Worm (Caenorhabditis elegans): Measurements from ENCODE around the gene cyp-33C9.
"Not testable (repeated sequence)": the region's sequence is repeated elsewhere in the genome, so short reads cannot be mapped to it uniquely, and the experiment has no call there.

The cyp-33C9 gene

DNA sequence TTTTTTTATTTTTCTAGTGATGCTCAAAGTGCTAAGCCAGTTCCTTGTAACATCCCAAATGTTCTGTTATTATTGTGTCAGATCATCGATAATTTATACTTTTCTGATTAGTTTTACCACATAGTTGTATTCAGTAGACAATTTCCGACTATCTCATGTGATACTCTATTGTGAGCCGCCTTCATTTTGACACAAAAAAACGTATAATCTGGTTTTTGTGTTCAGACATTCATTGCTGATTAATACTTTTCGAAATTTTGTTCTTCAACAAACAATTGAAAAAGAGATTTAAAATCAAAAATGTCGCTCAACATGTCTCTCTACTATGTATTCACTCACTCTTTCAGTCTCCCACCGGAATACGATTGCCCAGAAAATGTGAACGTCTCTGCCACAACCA lies 12.9 kb downstream of the cyp-33C9 start, which contains the start of gene srt-7:
Gene srt-7, plus strand, starts transcription at position 301 of the 400 bp plus-strand sequence.
- TF ChIP-seq pqm-1 (tag; optimal IDR thresholded peaks at IDR 0.05) (no peak), nhr-76 (tag; optimal IDR thresholded peaks at IDR 0.05) (no peak), lir-3 (tag; optimal IDR thresholded peaks at IDR 0.05) (no peak), dpl-1 (GFP tag; optimal IDR thresholded peaks at IDR 0.05) (no peak), nhr-11 (tag; optimal IDR thresholded peaks at IDR 0.05) (no peak), lsy-2 (tag; optimal IDR thresholded peaks at IDR 0.05) (no peak), F44E2.7 (GFP tag; IDR thresholded peaks at IDR 0.05) (no peak)

DNA sequence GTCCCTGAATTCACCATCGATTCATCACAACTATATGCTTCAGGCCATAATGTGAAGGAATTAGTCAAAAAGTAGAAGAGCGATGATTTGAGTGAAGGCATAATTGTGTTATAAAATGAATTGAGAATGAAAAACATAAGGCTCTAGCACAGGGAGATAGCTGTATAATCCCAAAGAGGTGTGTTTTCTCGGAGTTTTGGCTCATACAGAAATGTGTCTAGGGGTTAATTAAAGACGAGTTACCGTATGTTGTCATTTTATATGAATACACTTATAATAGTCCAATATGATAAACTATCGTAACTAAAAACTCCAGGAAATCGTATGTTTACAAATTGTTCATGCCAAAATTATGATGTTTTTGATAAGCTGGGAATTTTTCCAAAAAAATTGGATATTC lies 13.6 kb downstream of the cyp-33C9 start, which contains the start of gene srt-5:
Gene srt-5, minus strand, starts transcription at position 101 of the 400 bp plus-strand sequence.
- peak in 1 of 2 experiments; percentile 61 for TF ChIP-seq unc-62 (GFP tag; optimal IDR thresholded peaks at IDR 0.05 in 1 of 2)
- no peak for TF ChIP-seq unc-62 (tag; optimal IDR thresholded peaks at IDR 0.05)
- no peak for TF ChIP-seq rbr-2 (tag; optimal IDR thresholded peaks at IDR 0.05)

DNA sequence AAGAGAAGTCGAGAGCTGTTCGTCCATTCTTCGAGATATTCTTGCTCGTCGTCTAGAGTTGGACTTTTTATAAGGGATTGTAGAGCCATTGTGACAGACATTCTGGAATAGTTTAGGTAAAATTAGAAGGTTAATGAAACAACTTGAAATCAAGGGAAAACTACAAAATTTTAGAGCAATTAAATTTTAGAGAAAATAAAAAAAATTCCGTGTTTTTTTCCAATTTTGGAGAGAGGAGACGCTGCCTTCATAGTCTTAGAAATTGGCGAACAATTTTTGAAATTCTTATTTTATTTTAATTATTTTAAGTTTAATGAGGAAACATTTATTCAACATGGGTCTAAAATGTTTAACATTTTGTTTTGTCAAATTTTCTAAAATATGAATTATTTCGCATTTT lies 22.8 kb downstream of the cyp-33C9 start, which contains the start of gene C50H11.13:
Gene C50H11.13, minus strand, starts transcription at position 101 of the 400 bp plus-strand sequence.
- no peak for TF ChIP-seq nhr-42 (GFP tag; IDR thresholded peaks at IDR 0.05)
- TF ChIP-seq nhr-6 (tag; optimal IDR thresholded peaks at IDR 0.05), result no peak

DNA sequence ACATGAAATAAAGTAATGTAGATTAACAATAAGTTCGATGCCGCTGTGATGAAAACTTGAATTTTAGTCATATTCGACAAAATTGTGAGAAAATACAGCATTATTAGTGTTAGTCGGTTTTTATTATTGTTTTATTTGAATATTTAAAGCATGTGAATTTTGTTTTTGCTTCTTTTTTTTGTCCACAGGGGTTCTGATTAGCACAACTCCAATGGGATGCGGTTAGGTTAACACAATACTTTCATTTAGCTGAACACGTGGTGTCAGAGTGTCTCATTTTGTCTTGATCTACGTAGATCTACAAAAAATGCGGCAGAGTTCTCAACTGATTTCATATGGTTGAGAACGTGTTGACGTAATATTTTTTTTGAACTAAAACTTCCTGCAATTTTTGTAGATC lies 25.3 kb downstream of the cyp-33C9 start, which contains the start of gene str-40:
Gene str-40, minus strand, starts transcription at position 101 of the 400 bp plus-strand sequence.
- TF ChIP-seq Y105C5A.15 (GFP tag; IDR thresholded peaks at IDR 0.05) (no peak), gei-8 (GFP tag; optimal IDR thresholded peaks at IDR 0.05) (no peak), lin-15B (tag; optimal IDR thresholded peaks at IDR 0.05) (no peak), dmd-6 (GFP tag; IDR thresholded peaks at IDR 0.05) (no peak), php-3 (GFP tag; IDR thresholded peaks at IDR 0.05) (no peak), nhr-25 (tag; optimal IDR thresholded peaks at IDR 0.05; ENCODE audit: borderline replicate concordance, insufficient read depth) (no peak), aha-1 (tag) (no peak), hif-1 (tag; optimal IDR thresholded peaks at IDR 0.05) (no peak), Y75B8A.6 (GFP tag; IDR thresholded peaks at IDR 0.05) (no peak), zip-11 (GFP tag; IDR thresholded peaks at IDR 0.05) (no peak), zfp-2 (tag; optimal IDR thresholded peaks at IDR 0.05) (no peak), nhr-6 (tag; optimal IDR thresholded peaks at IDR 0.05) (no peak), ztf-7 (tag; optimal IDR thresholded peaks at IDR 0.05) (no peak), zip-2 (tag; optimal IDR thresholded peaks at IDR 0.05) (no peak), aly-2 (tag; optimal IDR thresholded peaks at IDR 0.05) (no peak), mxl-3 (GFP tag; optimal IDR thresholded peaks at IDR 0.05) (no peak), unc-130 (GFP tag; optimal IDR thresholded peaks at IDR 0.05) (no peak), unc-62 (GFP tag; optimal IDR thresholded peaks at IDR 0.05 in 1 of 2) (no peak), unc-62 (tag; optimal IDR thresholded peaks at IDR 0.05) (no peak), lin-29 (GFP tag; IDR thresholded peaks at IDR 0.05) (no peak)

DNA sequence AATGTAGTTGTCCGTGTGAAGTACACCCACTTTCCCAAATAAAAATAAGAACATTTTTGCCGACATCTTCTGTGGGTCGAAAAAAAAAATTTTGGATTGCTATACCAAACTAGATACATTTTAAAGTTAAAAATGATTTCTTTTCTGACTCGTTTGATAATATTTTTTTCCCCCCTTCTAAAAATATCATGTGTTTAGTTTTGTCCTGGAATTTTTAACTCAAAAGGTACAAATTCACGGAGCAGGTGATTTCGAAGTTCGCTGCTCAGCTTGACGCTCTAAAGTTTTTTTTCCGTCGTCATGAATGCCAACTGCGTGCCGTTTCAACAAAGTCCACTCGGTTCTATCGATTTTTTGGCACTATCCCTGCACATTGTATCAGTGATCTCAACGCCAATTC lies 28.4 kb downstream of the cyp-33C9 start, which contains the start of gene srh-185:
Gene srh-185, plus strand, starts transcription at position 301 of the 400 bp plus-strand sequence.
- TF ChIP-seq unc-62 (GFP tag; optimal IDR thresholded peaks at IDR 0.05 in 1 of 2), result peak in 1 of 2 experiments; percentile 11
- TF ChIP-seq unc-62 (tag; optimal IDR thresholded peaks at IDR 0.05), result no peak
- no peak for TF ChIP-seq Y75B8A.6 (GFP tag; IDR thresholded peaks at IDR 0.05)
- no peak for TF ChIP-seq hif-1 (tag; optimal IDR thresholded peaks at IDR 0.05)
- no peak for TF ChIP-seq jun-1 (tag; optimal IDR thresholded peaks at IDR 0.05)

DNA sequence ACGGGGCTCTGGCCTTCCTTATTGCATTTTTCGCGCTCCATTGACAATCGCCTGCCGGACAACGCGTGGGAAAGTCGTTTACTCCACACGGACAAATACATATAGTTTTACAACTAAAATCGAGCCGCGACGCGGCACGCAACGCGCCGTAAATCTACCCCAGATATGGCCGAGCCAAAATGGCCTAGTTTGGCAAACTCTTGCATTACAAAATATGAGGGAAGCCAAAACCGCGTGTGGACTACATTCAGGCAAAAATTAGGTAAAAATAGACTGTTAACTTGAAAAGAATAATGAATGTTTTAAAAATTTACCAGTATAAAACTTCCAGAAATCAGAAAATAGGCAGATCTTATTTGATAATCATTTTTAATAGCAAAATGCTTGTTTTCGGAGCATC lies 29.9 kb downstream of the cyp-33C9 start, which contains the start of gene srt-16:
Gene srt-16, minus strand, starts transcription at position 101 of the 400 bp plus-strand sequence.
- TF ChIP-seq ceh-28 (tag; optimal IDR thresholded peaks at IDR 0.05); hmg-1.1 (GFP tag; IDR thresholded peaks at IDR 0.05); lim-7 (GFP tag; IDR thresholded peaks at IDR 0.05): not testable (repeated sequence)
